Worm (Caenorhabditis elegans): ENCODE data around the gene F41C3.8.

The F41C3.8 gene

DNA sequence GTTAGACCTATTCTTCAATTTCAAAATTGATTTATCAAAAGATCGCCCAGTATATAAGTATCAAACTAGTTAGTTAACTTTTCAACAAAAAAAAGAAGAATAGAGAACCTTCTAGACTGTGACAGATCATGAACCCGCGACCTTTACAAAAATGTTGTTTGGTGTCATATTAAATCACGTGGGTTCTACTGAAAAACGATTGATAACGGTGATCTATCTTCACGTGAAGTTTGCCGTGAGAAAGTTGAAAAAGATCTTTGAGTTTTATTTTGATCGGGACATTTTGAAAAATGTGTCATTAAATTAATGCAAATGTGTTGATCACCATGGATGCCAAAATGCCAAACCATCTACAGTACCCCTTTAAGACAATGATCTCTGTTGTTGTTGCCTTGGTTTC, 32.5 kb downstream of the F41C3.8 start (continued):
- no peak for TF ChIP-seq nhr-28 (tag; optimal IDR thresholded peaks at IDR 0.05)
- TF ChIP-seq skn-1 (tag; optimal IDR thresholded peaks at IDR 0.05): no peak
- no peak for TF ChIP-seq nhr-47 (tag; optimal IDR thresholded peaks at IDR 0.05)
- no peak for TF ChIP-seq unc-62 (GFP tag; optimal IDR thresholded peaks at IDR 0.05)
- TF ChIP-seq mdl-1 (tag; optimal IDR thresholded peaks at IDR 0.05): peak in 1 of 2 experiments; percentile 48
- no peak for TF ChIP-seq lin-13 (GFP tag; optimal IDR thresholded peaks at IDR 0.05)
- TF ChIP-seq nhr-237 (tag; optimal IDR thresholded peaks at IDR 0.05): no peak
- TF ChIP-seq lin-35 (GFP tag; optimal IDR thresholded peaks at IDR 0.05): peak in 1 of 2 experiments; percentile 14
- no peak for TF ChIP-seq nhr-77 (tag; optimal IDR thresholded peaks at IDR 0.05)
- no peak for TF ChIP-seq ceh-63 (GFP tag; optimal IDR thresholded peaks at IDR 0.05)

DNA sequence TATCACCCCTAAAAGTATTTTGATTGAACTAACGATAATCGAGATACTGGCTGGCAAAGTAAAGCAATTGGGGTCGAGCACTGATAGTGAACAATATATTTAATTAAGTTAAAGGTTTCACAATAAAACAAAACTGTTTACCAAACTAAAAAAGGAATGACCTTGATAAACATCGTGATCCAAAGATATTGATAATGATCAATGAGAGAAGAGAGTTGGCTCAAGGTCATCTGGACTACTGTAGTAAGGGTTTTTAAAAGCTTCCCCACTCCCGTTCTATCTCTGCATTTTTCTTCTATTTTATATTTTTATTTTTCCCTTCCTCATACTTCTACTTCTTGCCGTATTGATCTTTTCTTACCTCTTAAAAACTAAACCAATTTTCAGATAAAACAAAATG, 33.7 kb downstream of the F41C3.8 start, which contains the start of gene F41C3.2:
F41C3.2 (plus strand) TSS at position 388 of the 400 bp plus-strand sequence.
- TF ChIP-seq tlp-1 (tag; optimal IDR thresholded peaks at IDR 0.05): no peak
- TF ChIP-seq nhr-19 (GFP tag; conservative IDR thresholded peaks at IDR 0.05): no peak; the same call in 1 of the 2 replicates
- TF ChIP-seq elt-3 (tag; optimal IDR thresholded peaks at IDR 0.05): peak in 3 of 6 experiments; percentile 18 to 83 (median 35)
- no peak for TF ChIP-seq Y116A8C.19 (tag; optimal IDR thresholded peaks at IDR 0.05; ENCODE audit: borderline replicate concordance)
- no peak for TF ChIP-seq tbx-2 (tag; optimal IDR thresholded peaks at IDR 0.05)
- no peak for TF ChIP-seq ama-1 (optimal IDR thresholded peaks at IDR 0.05)
- no peak for TF ChIP-seq hlh-4 (tag; optimal IDR thresholded peaks at IDR 0.05)
- peak; percentile 17 for TF ChIP-seq lin-14 (GFP tag; optimal IDR thresholded peaks at IDR 0.05)
- TF ChIP-seq dpl-1 (GFP tag; optimal IDR thresholded peaks at IDR 0.05): no peak
- no peak for TF ChIP-seq elt-2 (tag; optimal IDR thresholded peaks at IDR 0.05)
- no peak for TF ChIP-seq sox-4 (tag; optimal IDR thresholded peaks at IDR 0.05)
- no peak for TF ChIP-seq aly-2 (tag; optimal IDR thresholded peaks at IDR 0.05)
- TF ChIP-seq nhr-237 (tag; optimal IDR thresholded peaks at IDR 0.05): no peak
- TF ChIP-seq unc-86 (tag; optimal IDR thresholded peaks at IDR 0.05): no peak
- TF ChIP-seq sptf-1 (tag; optimal IDR thresholded peaks at IDR 0.05): no peak
- TF ChIP-seq efl-3 (GFP tag; optimal IDR thresholded peaks at IDR 0.05): no peak
- TF ChIP-seq grh-1 (GFP tag; IDR thresholded peaks at IDR 0.05): no peak
- TF ChIP-seq nhr-20 (tag; optimal IDR thresholded peaks at IDR 0.05): peak; percentile 18
- TF ChIP-seq fkh-4 (tag; optimal IDR thresholded peaks at IDR 0.05; ENCODE audit: borderline replicate concordance): no peak
- peak; percentile 22 for TF ChIP-seq nhr-71 (tag; optimal IDR thresholded peaks at IDR 0.05)
- TF ChIP-seq ceh-82 (tag; optimal IDR thresholded peaks at IDR 0.05): no peak
- no peak for TF ChIP-seq skn-1 (tag; optimal IDR thresholded peaks at IDR 0.05)
- no peak for TF ChIP-seq nhr-12 (tag; optimal IDR thresholded peaks at IDR 0.05)
- peak; percentile 56 for TF ChIP-seq nhr-90 (tag; optimal IDR thresholded peaks at IDR 0.05; ENCODE audit: poor library complexity)
- TF ChIP-seq lin-35 (GFP tag; optimal IDR thresholded peaks at IDR 0.05): no peak
- peak; percentile 83 for TF ChIP-seq nhr-85 (tag)
- no peak for TF ChIP-seq lin-15B (tag; optimal IDR thresholded peaks at IDR 0.05)
- TF ChIP-seq nhr-47 (tag; optimal IDR thresholded peaks at IDR 0.05): peak; percentile 26
- no peak for TF ChIP-seq unc-62 (GFP tag; optimal IDR thresholded peaks at IDR 0.05)
- TF ChIP-seq snu-23 (GFP tag; optimal IDR thresholded peaks at IDR 0.05): peak; percentile 6
- TF ChIP-seq fkh-10 (GFP tag; optimal IDR thresholded peaks at IDR 0.05): no peak
- TF ChIP-seq zip-4 (GFP tag; optimal IDR thresholded peaks at IDR 0.05): no peak
- no peak for TF ChIP-seq nhr-76 (tag; optimal IDR thresholded peaks at IDR 0.05)
- no peak for TF ChIP-seq unc-30 (tag; optimal IDR thresholded peaks at IDR 0.05)
- TF ChIP-seq mep-1 (tag; optimal IDR thresholded peaks at IDR 0.05): no peak
- no peak for TF ChIP-seq ceh-8 (GFP tag; optimal IDR thresholded peaks at IDR 0.05)
- TF ChIP-seq lsy-2 (tag; optimal IDR thresholded peaks at IDR 0.05): peak in 1 of 2 experiments; percentile 58
- no peak for TF ChIP-seq isw-1 (GFP tag; IDR thresholded peaks at IDR 0.05)
- no peak for TF ChIP-seq C34B4.2 (tag; optimal IDR thresholded peaks at IDR 0.05)
- no peak for TF ChIP-seq swsn-7 (tag; optimal IDR thresholded peaks at IDR 0.05)
- TF ChIP-seq ceh-90 (tag; optimal IDR thresholded peaks at IDR 0.05): no peak
